Worm (Caenorhabditis elegans) whole organism, late embryonic: ENCODE results near the gene K04F1.9.

ENCODE experiments used
- ama-1 ChIP-seq: fragments of 150-350 bp; optimal IDR thresholded peaks from 2 replicates; lab custom pipeline; 2014
- hlh-13 ChIP-seq: fragments of 200-800 bp; sonication (Bioruptor generic); optimal IDR thresholded peaks from 2 replicates; lab custom pipeline; 2018; ENCODE audit warnings: mild to moderate bottlenecking, missing genetic modification characterization, missing compliant biosample characterization
- nfya-1 ChIP-seq: sonication (generic microtip); optimal IDR thresholded peaks from 2 replicates; lab custom pipeline; 2017; ENCODE audit warnings: missing genetic modification characterization, mild to moderate bottlenecking, missing compliant biosample characterization, antibody characterized with exemption, moderate library complexity
- nhr-11 ChIP-seq: fragments of 150-350 bp; optimal IDR thresholded peaks from 2 replicates; lab custom pipeline; 2014; ENCODE audit warnings: missing biosample characterization, missing genetic modification characterization
- pha-4 ChIP-seq: fragments of 150-350 bp; optimal IDR thresholded peaks from 2 replicates; lab custom pipeline; 2018; ENCODE audit warnings: missing biosample characterization, missing genetic modification reagents, missing genetic modification characterization
- pqm-1 ChIP-seq: sonication (generic microtip); optimal IDR thresholded peaks from 2 replicates; lab custom pipeline; 2016; ENCODE audit warnings: missing genetic modification characterization, missing compliant biosample characterization
- rnt-1 ChIP-seq: sonication (generic microtip); optimal IDR thresholded peaks from 2 replicates; lab custom pipeline; 2016; ENCODE audit warnings: missing genetic modification characterization, missing compliant biosample characterization
- sox-4 ChIP-seq: sonication (generic microtip); optimal IDR thresholded peaks from 2 replicates; lab custom pipeline; 2017; ENCODE audit warnings: mild to moderate bottlenecking, missing genetic modification characterization, inconsistent platforms, missing compliant biosample characterization
- unc-86 ChIP-seq: sonication (generic microtip); optimal IDR thresholded peaks from 2 replicates; lab custom pipeline; 2016; ENCODE audit warnings: missing genetic modification characterization, missing compliant biosample characterization
- zip-5 ChIP-seq: sonication (generic microtip); optimal IDR thresholded peaks from 2 replicates; lab custom pipeline; 2016; ENCODE audit warnings: missing genetic modification characterization, missing compliant biosample characterization

ce11 chrV:1662270-1662669, 2.8 kb upstream of the K04F1.9 start, which contains the start of gene irld-40:
- TF ChIP-seq ama-1 (no peak), pha-4 (tag; lab: Kevin White, UChicago) (no peak), nhr-11 (no peak), rnt-1 (no peak), hlh-13 (GFP tag; lab: Kevin White, UChicago) (no peak), sox-4 (tag; lab: Kevin White, UChicago) (no peak), nfya-1 (tag; lab: Kevin White, UChicago) (no peak), pqm-1 (tag; lab: Kevin White, UChicago) (no peak), zip-5 (tag; lab: Kevin White, UChicago) (no peak), unc-86 (tag; lab: Kevin White, UChicago) (no peak)
